Fruit fly (Drosophila melanogaster): Measurements from ENCODE around the gene Mulk.
A peak's percentile ranks its signal among the peaks of the same experiment; 100 is the strongest.

Mulk gene

DNA sequence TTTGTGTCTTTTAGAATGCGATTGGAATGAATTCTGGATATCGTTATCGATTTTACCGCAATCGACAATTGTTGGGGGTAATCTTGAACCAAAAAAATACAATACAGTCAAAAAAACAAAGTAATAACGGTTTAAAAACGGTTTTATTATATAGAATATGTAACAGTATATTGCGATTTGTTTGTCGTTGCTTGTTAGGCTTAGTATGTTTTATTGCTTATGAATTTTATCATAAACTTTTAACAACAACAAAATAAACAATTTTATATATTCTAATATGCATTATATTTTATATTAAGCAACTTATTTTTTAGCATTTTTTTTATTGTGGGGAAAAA lies 29.9 kb downstream of the Mulk start, which contains the start of gene CYLD (continued):
- 0 out of 2 replicates have a peak, but pooled peaks have one; percentile 35 for TF ChIP-seq Nf-YA (GFP tag; IDR thresholded peaks at IDR 0.05)
- TF ChIP-seq sens-2 (GFP tag; IDR thresholded peaks at IDR 0.05), result no peak
- TF ChIP-seq Trl (optimal IDR thresholded peaks at IDR 0.05), result no peak
- peak; percentile 31 for TF ChIP-seq Trl (GFP tag; optimal IDR thresholded peaks at IDR 0.05)
- TF ChIP-seq CG11085 (GFP tag; IDR thresholded peaks at IDR 0.05), result no peak
- TF ChIP-seq rib (GFP tag; IDR thresholded peaks at IDR 0.05), result no peak
- no peak for TF ChIP-seq lab (GFP tag; optimal IDR thresholded peaks at IDR 0.05)
- no peak for TF ChIP-seq Gsc (GFP tag; IDR thresholded peaks at IDR 0.05)
- TF ChIP-seq CG11398 (GFP tag; optimal IDR thresholded peaks at IDR 0.05), result no peak
- TF ChIP-seq phol (tag; optimal IDR thresholded peaks at IDR 0.05), result peak; percentile 77
- TF ChIP-seq sna (GFP tag; IDR thresholded peaks at IDR 0.05; ENCODE audit: partially characterized antibody), result no peak
- TF ChIP-seq twi (tag; optimal IDR thresholded peaks at IDR 0.05), result peak; percentile 9
- TF ChIP-seq CG13624 (GFP tag; optimal IDR thresholded peaks at IDR 0.05), result peak; percentile 44
- TF ChIP-seq CG4707 (GFP tag; optimal IDR thresholded peaks at IDR 0.05), result peak; percentile 9
- peak; percentile 81 for TF ChIP-seq CG15269 (tag; optimal IDR thresholded peaks at IDR 0.05)
- TF ChIP-seq ab (GFP tag; optimal IDR thresholded peaks at IDR 0.05), result no peak
- TF ChIP-seq nmo (GFP tag; optimal IDR thresholded peaks at IDR 0.05), result peak; percentile 71
- TF ChIP-seq Asciz (GFP tag; optimal IDR thresholded peaks at IDR 0.05), result peak; percentile 46
- no peak for TF ChIP-seq dimm (GFP tag; IDR thresholded peaks at IDR 0.05)
- peak; percentile 35; the same call in 1 of the 3 replicates for TF ChIP-seq CG34224 (GFP tag; IDR thresholded peaks at IDR 0.05; ENCODE audit: partially characterized antibody)
- TF ChIP-seq CG12104 (GFP tag; optimal IDR thresholded peaks at IDR 0.05), result peak; percentile 15
- TF ChIP-seq unpg (GFP tag; optimal IDR thresholded peaks at IDR 0.05), result peak; percentile 83
- TF ChIP-seq CG31388 (GFP tag; optimal IDR thresholded peaks at IDR 0.05), result peak; percentile 19
- TF ChIP-seq CG13424 (tag; optimal IDR thresholded peaks at IDR 0.05), result peak; percentile 79
- TF ChIP-seq CrebB (tag; optimal IDR thresholded peaks at IDR 0.05), result no peak
- TF ChIP-seq CG11696 (GFP tag; IDR thresholded peaks at IDR 0.05), result peak; percentile 40; the same call in 1 of the 2 replicates
- no peak for TF ChIP-seq CG6272 (GFP tag; IDR thresholded peaks at IDR 0.05)
- TF ChIP-seq CG16813 (GFP tag; IDR thresholded peaks at IDR 0.05; ENCODE audit: partially characterized antibody), result no peak
- TF ChIP-seq Gug (GFP tag; IDR thresholded peaks at IDR 0.05), result no peak
- TF ChIP-seq sr (GFP tag; IDR thresholded peaks at IDR 0.05), result no peak
- peak; percentile 70 for TF ChIP-seq CG15601 (tag; optimal IDR thresholded peaks at IDR 0.05)
- peak; percentile 58 for TF ChIP-seq CG13894 (tag; optimal IDR thresholded peaks at IDR 0.05)
- TF ChIP-seq zen2 (GFP tag; IDR thresholded peaks at IDR 0.05; ENCODE audit: partially characterized antibody), result no peak
- TF ChIP-seq ara (GFP tag; IDR thresholded peaks at IDR 0.05), result peak; percentile 55; the same call in 1 of the 2 replicates
- no peak for TF ChIP-seq CG11093 (GFP tag; IDR thresholded peaks at IDR 0.05)
- no peak; the same call in 1 of the 2 replicates for TF ChIP-seq Ptx1 (GFP tag; IDR thresholded peaks at IDR 0.05)
- TF ChIP-seq zen (tag; optimal IDR thresholded peaks at IDR 0.05), result peak; percentile 62
- no peak for TF ChIP-seq ham (GFP tag; IDR thresholded peaks at IDR 0.05)
- peak; percentile 33 for TF ChIP-seq CG4617 (GFP tag; optimal IDR thresholded peaks at IDR 0.05; ENCODE audit: borderline replicate concordance)
- TF ChIP-seq vvl (GFP tag; IDR thresholded peaks at IDR 0.05), result peak; percentile 87
- TF ChIP-seq pita (GFP tag; optimal IDR thresholded peaks at IDR 0.05), result no peak
- peak in 1 of 2 experiments; percentile 81 for TF ChIP-seq Hr51 (GFP tag; optimal IDR thresholded peaks at IDR 0.05)
- TF ChIP-seq CG12219 (GFP tag; optimal IDR thresholded peaks at IDR 0.05), result peak; percentile 47
- TF ChIP-seq H2.0 (GFP tag; IDR thresholded peaks at IDR 0.05), result peak; percentile 66
- no peak for TF ChIP-seq CkIIα-i1 (GFP tag; IDR thresholded peaks at IDR 0.05)
- TF ChIP-seq amos (GFP tag; IDR thresholded peaks at IDR 0.05; ENCODE audit: partially characterized antibody), result no peak
- peak; percentile 26 for TF ChIP-seq nom (GFP tag; optimal IDR thresholded peaks at IDR 0.05)
- peak; percentile 62; the same call in 1 of the 3 replicates for TF ChIP-seq dysf (GFP tag; IDR thresholded peaks at IDR 0.05)
- TF ChIP-seq klu (GFP tag; IDR thresholded peaks at IDR 0.05), result no peak
- TF ChIP-seq toy (GFP tag; IDR thresholded peaks at IDR 0.05), result no peak
- TF ChIP-seq E2f2 (GFP tag; IDR thresholded peaks at IDR 0.05), result peak; percentile 65

Measured in whole organism, embryonic.